Worm (Caenorhabditis elegans) whole organism, late embryonic: Measurements from ENCODE around the gene srj-55.

Experiments used
- C08G9.2 ChIP-seq: sonication (generic microtip); optimal IDR thresholded peaks from 2 replicates; lab custom pipeline; 2016; ENCODE audit warnings: mild to moderate bottlenecking, missing genetic modification characterization, moderate library complexity, missing compliant biosample characterization
- K09A11.1 ChIP-seq: sonication (generic microtip); optimal IDR thresholded peaks from 2 replicates; lab custom pipeline; 2017; ENCODE audit warnings: antibody characterized with exemption, mild to moderate bottlenecking, missing genetic modification characterization, missing compliant biosample characterization; ENCODE audit not compliant: insufficient read depth
- T23F11.4 ChIP-seq: fragments of 200-800 bp; sonication (Bioruptor generic); optimal IDR thresholded peaks from 2 replicates; lab custom pipeline; 2018; ENCODE audit warnings: mild to moderate bottlenecking, missing genetic modification characterization, missing compliant biosample characterization
- ahr-1 ChIP-seq: sonication (generic microtip); optimal IDR thresholded peaks from 2 replicates; lab custom pipeline; 2016; ENCODE audit warnings: missing genetic modification characterization, missing compliant biosample characterization
- ceh-18 ChIP-seq: sonication (generic microtip); optimal IDR thresholded peaks from 2 replicates; lab custom pipeline; 2016; ENCODE audit warnings: missing genetic modification characterization, missing compliant biosample characterization
- ceh-19 ChIP-seq: fragments of 200-800 bp; sonication (Bioruptor generic); optimal IDR thresholded peaks from 2 replicates; lab custom pipeline; 2018; ENCODE audit warnings: mild to moderate bottlenecking, missing genetic modification characterization, missing compliant biosample characterization
- ceh-2 ChIP-seq: sonication (generic microtip); optimal IDR thresholded peaks from 2 replicates; lab custom pipeline; 2016; ENCODE audit warnings: missing genotype, missing genetic modification characterization, missing compliant biosample characterization
- ceh-24 ChIP-seq: sonication (generic microtip); optimal IDR thresholded peaks from 2 replicates; lab custom pipeline; 2016; ENCODE audit warnings: mild to moderate bottlenecking, missing genetic modification characterization, missing compliant biosample characterization
- ceh-48 ChIP-seq: sonication (generic microtip); optimal IDR thresholded peaks from 2 replicates; lab custom pipeline; 2016; ENCODE audit warnings: missing genetic modification characterization, inconsistent platforms, missing compliant biosample characterization
- ceh-6 ChIP-seq: fragments of 200-800 bp; sonication (Bioruptor generic); optimal IDR thresholded peaks from 2 replicates; lab custom pipeline; 2018; ENCODE audit warnings: mild to moderate bottlenecking, missing genetic modification characterization, missing compliant biosample characterization
- ceh-9 ChIP-seq: sonication (generic microtip); optimal IDR thresholded peaks from 2 replicates; lab custom pipeline; 2016; ENCODE audit warnings: mild to moderate bottlenecking, missing genetic modification characterization, inconsistent platforms, missing compliant biosample characterization
- dmd-4 ChIP-seq: sonication (generic microtip); optimal IDR thresholded peaks from 2 replicates; lab custom pipeline; 2016; ENCODE audit warnings: borderline replicate concordance, missing genetic modification characterization, missing compliant biosample characterization
- elt-2 ChIP-seq: sonication (generic microtip); optimal IDR thresholded peaks from 2 replicates; lab custom pipeline; 2016; ENCODE audit warnings: missing genetic modification reagents, missing genetic modification characterization, missing compliant biosample characterization
- elt-4 ChIP-seq: sonication (generic microtip); optimal IDR thresholded peaks from 2 replicates; lab custom pipeline; 2016; ENCODE audit warnings: missing genetic modification characterization, missing compliant biosample characterization
- ets-4 ChIP-seq: sonication (generic microtip); optimal IDR thresholded peaks from 2 replicates; lab custom pipeline; 2016; ENCODE audit warnings: missing genetic modification characterization, missing compliant biosample characterization
- fkh-6 ChIP-seq: sonication (generic microtip); optimal IDR thresholded peaks from 2 replicates; lab custom pipeline; 2016; ENCODE audit warnings: missing genetic modification characterization, missing compliant biosample characterization
- lim-6 ChIP-seq: sonication (generic microtip); optimal IDR thresholded peaks from 2 replicates; lab custom pipeline; 2016; ENCODE audit warnings: missing genetic modification characterization, missing compliant biosample characterization
- lin-11 ChIP-seq: fragments of 200-800 bp; sonication (Bioruptor generic); optimal IDR thresholded peaks from 2 replicates; lab custom pipeline; 2018; ENCODE audit warnings: mild to moderate bottlenecking, missing genetic modification characterization, missing compliant biosample characterization
- madf-2 ChIP-seq: sonication (generic microtip); optimal IDR thresholded peaks from 2 replicates; lab custom pipeline; 2017; ENCODE audit warnings: missing genetic modification characterization, missing compliant biosample characterization
- nfya-1 ChIP-seq: sonication (generic microtip); optimal IDR thresholded peaks from 2 replicates; lab custom pipeline; 2017; ENCODE audit warnings: missing genetic modification characterization, mild to moderate bottlenecking, missing compliant biosample characterization, antibody characterized with exemption, moderate library complexity
- npax-4 ChIP-seq: sonication (generic microtip); optimal IDR thresholded peaks from 2 replicates; lab custom pipeline; 2016; ENCODE audit warnings: missing genetic modification characterization, missing compliant biosample characterization
- odd-2 ChIP-seq: sonication (generic microtip); optimal IDR thresholded peaks from 2 replicates; lab custom pipeline; 2017; ENCODE audit warnings: antibody characterized with exemption, mild to moderate bottlenecking, missing genetic modification characterization, missing compliant biosample characterization
- pag-3 ChIP-seq: sonication (generic microtip); optimal IDR thresholded peaks from 2 replicates; lab custom pipeline; 2016; ENCODE audit warnings: missing compliant biosample characterization, missing genetic modification characterization, borderline replicate concordance
- pqm-1 ChIP-seq: sonication (generic microtip); optimal IDR thresholded peaks from 2 replicates; lab custom pipeline; 2016; ENCODE audit warnings: missing genetic modification characterization, missing compliant biosample characterization
- rnt-1 ChIP-seq: sonication (generic microtip); optimal IDR thresholded peaks from 2 replicates; lab custom pipeline; 2016; ENCODE audit warnings: missing genetic modification characterization, missing compliant biosample characterization
- syd-9 ChIP-seq: sonication (generic microtip); optimal IDR thresholded peaks from 2 replicates; lab custom pipeline; 2016; ENCODE audit warnings: mild to moderate bottlenecking, missing genetic modification characterization, moderate library complexity, missing compliant biosample characterization
- tbx-2 ChIP-seq: sonication (generic microtip); optimal IDR thresholded peaks from 2 replicates; lab custom pipeline; 2016; ENCODE audit warnings: missing genetic modification characterization, missing compliant biosample characterization
- ttx-3 ChIP-seq: sonication (generic microtip); optimal IDR thresholded peaks from 2 replicates; lab custom pipeline; 2016; ENCODE audit warnings: missing genetic modification reagents, missing genetic modification characterization, missing compliant biosample characterization
- unc-3 ChIP-seq, 2 experiments: fragments of 200-800 bp in 1 of 2; sonication (Bioruptor generic) in 1 of 2; sonication (generic microtip) in 1 of 2; conservative IDR thresholded peaks in 1 of 2; optimal IDR thresholded peaks in 1 of 2; 2 replicates each; pipeline versions ENCODE4 v1.3.6 to Lab custom; 2016 to 2022; ENCODE audit warnings: missing compliant biosample characterization in 2 of 2, missing genetic modification characterization in 2 of 2, missing genetic modification reagents in 1 of 2
- unc-42 ChIP-seq: sonication (generic microtip); optimal IDR thresholded peaks from 2 replicates; lab custom pipeline; 2016; ENCODE audit warnings: missing genotype, missing genetic modification characterization, missing compliant biosample characterization
- unc-55 ChIP-seq: sonication (generic microtip); optimal IDR thresholded peaks from 2 replicates; lab custom pipeline; 2017; ENCODE audit warnings: missing biosample characterization, missing genetic modification reagents, missing genetic modification characterization
- unc-86 ChIP-seq: sonication (generic microtip); optimal IDR thresholded peaks from 2 replicates; lab custom pipeline; 2016; ENCODE audit warnings: missing genetic modification characterization, missing compliant biosample characterization
- zip-5 ChIP-seq: sonication (generic microtip); optimal IDR thresholded peaks from 2 replicates; lab custom pipeline; 2016; ENCODE audit warnings: missing genetic modification characterization, missing compliant biosample characterization
- ztf-16 ChIP-seq: sonication (generic microtip); optimal IDR thresholded peaks from 2 replicates; lab custom pipeline; 2017; ENCODE audit warnings: missing genetic modification characterization, missing compliant biosample characterization

Gene srj-55

ce11 chrV:2849071-2849470, 8.7 kb downstream of the srj-55 start, which contains the start of gene ugt-53:
TSS of gene ugt-53 (plus strand) at chrV:2849343.
- peak; percentile 6 for TF ChIP-seq elt-2 (tag; lab: Kevin White, UChicago)
- TF ChIP-seq madf-2 = no peak
- TF ChIP-seq ceh-18 (tag; lab: Kevin White, UChicago) = no peak
- TF ChIP-seq ceh-48 (tag; lab: Kevin White, UChicago) = no peak
- TF ChIP-seq elt-4 = no peak

- TF ChIP-seq ceh-6 (GFP tag; lab: Kevin White, UChicago) (no peak), pqm-1 (tag; lab: Kevin White, UChicago) (no peak), elt-2 (tag; lab: Kevin White, UChicago) (peak; percentile 86), tbx-2 (no peak), ets-4 (no peak), odd-2 (no peak)
Measured at ce11 chrV:2848290-2848937, 9.3 kb downstream of the srj-55 start, which contains the start of gene srj-49. TSS of gene srj-49 (minus strand) at chrV:2848340.

ce11 chrV:2845771-2846170, 12.0 kb downstream of the srj-55 start, which contains the start of gene srj-44:
TSS of gene srj-44 (minus strand) at chrV:2845871.
- TF ChIP-seq ttx-3 = no peak
- TF ChIP-seq T23F11.4 (GFP tag; lab: Kevin White, UChicago) = no peak
- no peak for TF ChIP-seq unc-42 (tag; lab: Kevin White, UChicago)
- TF ChIP-seq C08G9.2 = no peak
- TF ChIP-seq ceh-9 (tag; lab: Kevin White, UChicago) = no peak
- no peak for TF ChIP-seq unc-3 (GFP tag; conservative IDR thresholded peaks at IDR 0.05; lab: Robert Waterston, UW)
- no peak for TF ChIP-seq unc-3 (tag; optimal IDR thresholded peaks at IDR 0.05; lab: Kevin White, UChicago)
- TF ChIP-seq lim-6 = no peak
- no peak for TF ChIP-seq fkh-6 (tag; lab: Kevin White, UChicago)
- no peak for TF ChIP-seq nfya-1 (tag; lab: Kevin White, UChicago)
- no peak for TF ChIP-seq zip-5 (tag; lab: Kevin White, UChicago)
- TF ChIP-seq syd-9 (tag; lab: Kevin White, UChicago) = no peak
- no peak for TF ChIP-seq lin-11

- TF ChIP-seq unc-3 (GFP tag; conservative IDR thresholded peaks at IDR 0.05; lab: Robert Waterston, UW) (no peak), unc-3 (tag; optimal IDR thresholded peaks at IDR 0.05; lab: Kevin White, UChicago) (no peak), ceh-19 (GFP tag; lab: Kevin White, UChicago) (no peak), K09A11.1 (tag; lab: Kevin White, UChicago) (no peak), ceh-6 (GFP tag; lab: Kevin White, UChicago) (no peak), T23F11.4 (GFP tag; lab: Kevin White, UChicago) (no peak), npax-4 (tag; lab: Kevin White, UChicago) (no peak), C08G9.2 (no peak), ceh-2 (tag; lab: Kevin White, UChicago) (no peak), dmd-4 (no peak), unc-55 (no peak), ahr-1 (tag; lab: Kevin White, UChicago) (no peak), unc-86 (tag; lab: Kevin White, UChicago) (no peak), rnt-1 (no peak), ceh-48 (tag; lab: Kevin White, UChicago) (no peak), tbx-2 (no peak), pag-3 (tag; lab: Kevin White, UChicago) (no peak), ceh-24 (tag; lab: Kevin White, UChicago) (no peak), ztf-16 (tag; lab: Kevin White, UChicago) (no peak), ceh-18 (tag; lab: Kevin White, UChicago) (no peak)
Measured at ce11 chrV:2836501-2836900, 21.2 kb downstream of the srj-55 start, which contains the start of gene srj-45. TSS of gene srj-45 (minus strand) at chrV:2836601.
